Worm (Caenorhabditis elegans): ENCODE measurements around the gene B0198.3.

DNA sequence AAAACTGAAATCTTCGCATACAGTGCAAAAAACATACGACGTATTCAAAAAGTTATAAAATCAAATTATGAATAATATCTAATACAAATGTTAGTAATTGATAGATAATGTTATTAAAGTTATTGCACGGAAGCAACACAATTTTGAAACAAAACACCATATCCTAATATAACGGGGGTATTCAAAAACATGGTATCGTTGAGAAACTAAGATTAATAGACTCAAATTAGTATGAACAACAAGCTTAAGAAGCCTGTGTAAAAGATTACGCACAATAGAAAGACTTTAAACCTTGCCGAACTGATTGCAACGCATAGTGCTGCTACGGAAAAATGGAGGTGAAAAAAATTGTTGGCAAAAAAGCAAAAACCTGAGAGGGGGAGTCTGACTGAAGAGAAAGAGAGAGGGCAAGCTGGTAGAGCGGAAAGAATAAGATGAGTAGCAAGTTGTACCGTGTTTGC, 51.3 kb downstream of the B0198.3 start, which contains the start of gene sma-5:
- TF ChIP-seq elt-2 (tag; optimal IDR thresholded peaks at IDR 0.05), result no peak
- no peak for TF ChIP-seq nhr-28 (tag; optimal IDR thresholded peaks at IDR 0.05)
- TF ChIP-seq ceh-16 (tag; optimal IDR thresholded peaks at IDR 0.05), result no peak
- no peak for TF ChIP-seq eor-1 (tag; optimal IDR thresholded peaks at IDR 0.05)
- TF ChIP-seq nhr-23 (tag; optimal IDR thresholded peaks at IDR 0.05), result no peak
- no peak for TF ChIP-seq ama-1 (optimal IDR thresholded peaks at IDR 0.05)

All from whole organism, L3 larva.